Fruit fly (Drosophila melanogaster) whole organism, pupa: ENCODE measurements around the gene CG9586.

Experiments
- CG10348 ChIP-seq: fragments of 200-800 bp; sonication (Bioruptor generic); IDR thresholded peaks from 2 replicates; pipeline ENCODE4 v1.3.6; 2022; ENCODE audit warnings: missing biosample characterization, missing genetic modification characterization
- CG13204 ChIP-seq: fragments of 200-800 bp; sonication (Bioruptor generic); optimal IDR thresholded peaks from 2 replicates; lab custom pipeline; 2018; ENCODE audit warnings: missing biosample characterization, mild to moderate bottlenecking, missing genetic modification characterization, moderate library complexity
- CG17806 ChIP-seq: fragments of 200-800 bp; sonication (Bioruptor generic); optimal IDR thresholded peaks from 2 replicates; lab custom pipeline; 2018; ENCODE audit warnings: missing biosample characterization, mild to moderate bottlenecking, missing genetic modification characterization, moderate library complexity
- CG32121 ChIP-seq: fragments of 200-800 bp; sonication (Bioruptor generic); IDR thresholded peaks from 2 replicates; pipeline ENCODE4 v1.3.6; 2022; ENCODE audit warnings: missing biosample characterization, missing genetic modification characterization
- CG8301 ChIP-seq: fragments of 200-800 bp; sonication (Bioruptor generic); optimal IDR thresholded peaks from 2 replicates; lab custom pipeline; 2018; ENCODE audit warnings: missing biosample characterization, mild to moderate bottlenecking, missing genetic modification characterization
- CG9948 ChIP-seq: fragments of 200-800 bp; sonication (Bioruptor generic); optimal IDR thresholded peaks from 2 replicates; lab custom pipeline; 2018; ENCODE audit warnings: missing biosample characterization, mild to moderate bottlenecking, missing genetic modification characterization, moderate library complexity
- EcR ChIP-seq: fragments of 200-800 bp; sonication (Bioruptor generic); optimal IDR thresholded peaks from 3 replicates; lab custom pipeline; 2019; ENCODE audit warnings: missing biosample characterization, missing genetic modification characterization, mild to moderate bottlenecking, moderate library complexity, missing genetic modification reagents
- Pif1A ChIP-seq: fragments of 200-800 bp; sonication (Bioruptor generic); optimal IDR thresholded peaks from 3 replicates; lab custom pipeline; 2016; ENCODE audit warnings: missing biosample characterization, missing genetic modification characterization
- fd96Ca ChIP-seq: fragments of 200-800 bp; sonication (Bioruptor generic); IDR thresholded peaks from 3 replicates; pipeline ENCODE4 v1.3.6; 2022; ENCODE audit warnings: missing biosample characterization, missing genetic modification characterization
- gl ChIP-seq: fragments of 200-800 bp; sonication (Bioruptor generic); optimal IDR thresholded peaks from 2 replicates; lab custom pipeline; 2018; ENCODE audit warnings: missing biosample characterization, mild to moderate bottlenecking, missing genetic modification characterization
- rn ChIP-seq: fragments of 200-800 bp; sonication (Bioruptor generic); IDR thresholded peaks from 2 replicates; pipeline ENCODE4 v1.3.6; 2022; ENCODE audit warnings: missing biosample characterization, missing genetic modification characterization

DNA sequence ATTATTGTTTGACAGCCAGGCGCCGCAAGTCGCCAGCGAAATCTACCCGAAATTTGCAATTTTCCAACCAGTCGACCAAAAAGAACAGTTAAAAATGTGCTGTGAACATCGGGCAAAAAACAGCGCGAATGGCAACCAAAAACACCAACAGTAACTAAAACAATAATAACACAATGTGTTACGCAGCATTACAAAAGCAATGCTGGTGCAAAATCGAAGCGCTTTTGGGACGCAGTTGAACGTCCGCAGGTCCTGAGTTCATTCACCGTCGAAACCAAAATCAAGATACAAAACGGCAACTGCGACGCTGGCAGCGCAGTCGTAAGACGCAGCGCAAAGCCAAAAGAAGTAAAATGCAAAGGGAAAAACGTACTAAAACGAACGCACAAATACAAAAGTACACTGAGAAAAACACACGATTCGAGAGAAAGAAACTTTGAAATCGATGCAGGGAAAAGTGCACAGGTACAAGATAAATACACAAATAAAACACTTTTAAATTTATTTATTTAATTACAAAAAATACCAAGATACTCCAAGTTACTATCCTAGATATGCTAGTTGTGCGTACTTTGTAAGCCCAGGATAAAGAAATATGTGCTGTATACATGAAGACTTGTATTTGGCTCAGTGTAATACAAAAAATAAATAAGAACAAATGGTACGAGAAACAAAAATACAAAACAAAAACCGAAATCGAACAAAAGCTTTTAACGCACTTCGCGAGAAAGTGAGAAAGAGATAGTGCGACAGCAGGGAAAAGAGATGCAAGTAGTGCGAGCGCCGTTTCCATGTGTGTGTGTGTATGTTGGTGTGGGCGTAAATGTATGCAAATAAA, 44.8 kb upstream of the CG9586 start:
- TF ChIP-seq Pif1A (peak; percentile 51), CG13204 (GFP tag; lab: Kevin White, UChicago) (peak; percentile 64), CG32121 (GFP tag; lab: Robert Waterston, UW) (peak; percentile 81), CG8301 (tag; lab: Kevin White, UChicago) (peak; percentile 79), CG9948 (tag; lab: Kevin White, UChicago) (peak; percentile 83), rn (GFP tag; lab: Robert Waterston, UW) (peak; percentile 70; the same call in 1 of the 2 replicates), EcR (peak; percentile 88), fd96Ca (GFP tag; lab: Robert Waterston, UW) (no peak; the same call in 2 of the 3 replicates), CG17806 (tag; lab: Kevin White, UChicago) (peak; percentile 82), gl (peak; percentile 74), CG10348 (GFP tag; lab: Robert Waterston, UW) (no peak)
